Worm (Caenorhabditis elegans) whole organism, young adult: Measurements from ENCODE around the gene T28F3.11.

ENCODE experiments used
- F33H1.4 ChIP-seq: fragments of 200-800 bp; sonication (Bioruptor generic); IDR thresholded peaks from 2 replicates; pipeline ENCODE4 v1.3.6; 2022; ENCODE audit warnings: missing genetic modification reagents, missing genetic modification characterization, missing compliant biosample characterization
- F55B11.4 ChIP-seq: sonication (generic microtip); optimal IDR thresholded peaks from 2 replicates; lab custom pipeline; 2016; ENCODE audit warnings: missing compliant biosample characterization, missing genetic modification characterization, borderline replicate concordance; ENCODE audit not compliant: insufficient read depth
- K12H6.12 ChIP-seq: fragments of 200-800 bp; sonication (Bioruptor generic); optimal IDR thresholded peaks from 2 replicates; lab custom pipeline; 2018; ENCODE audit warnings: mild to moderate bottlenecking, missing genetic modification characterization, missing compliant biosample characterization
- Y53F4B.3 ChIP-seq: fragments of 200-800 bp; sonication (Bioruptor generic); IDR thresholded peaks from 2 replicates; pipeline ENCODE4 v1.3.6; 2022; ENCODE audit warnings: missing genetic modification reagents, missing genetic modification characterization, missing compliant biosample characterization
- Y95B8A.8 ChIP-seq: fragments of 200-800 bp; sonication (Bioruptor generic); IDR thresholded peaks from 2 replicates; pipeline ENCODE4 v1.3.6; 2022; ENCODE audit warnings: missing genetic modification reagents, missing genetic modification characterization, missing compliant biosample characterization
- akir-1 ChIP-seq: fragments of 200-800 bp; sonication (Bioruptor generic); optimal IDR thresholded peaks from 2 replicates; lab custom pipeline; 2018; ENCODE audit warnings: mild to moderate bottlenecking, missing genetic modification characterization, moderate library complexity, missing compliant biosample characterization
- ama-1 ChIP-seq, 3 experiments: fragments of 150-350 bp in 1 of 3; sonication (generic microtip) in 2 of 3; optimal IDR thresholded peaks; 2 replicates each; lab custom pipeline; 2014 to 2018; ENCODE audit warnings: missing biosample characterization in 2 of 3, missing genetic modification characterization in 2 of 3, missing genetic modification reagents in 2 of 3
- aptf-3 ChIP-seq: fragments of 200-800 bp; sonication (Bioruptor generic); IDR thresholded peaks from 2 replicates; pipeline ENCODE4 v1.3.6; 2022; ENCODE audit warnings: missing genetic modification characterization, missing compliant biosample characterization
- attf-6 ChIP-seq: fragments of 200-800 bp; sonication (Bioruptor generic); IDR thresholded peaks from 2 replicates; pipeline ENCODE4 v1.3.6; 2022; ENCODE audit warnings: missing genetic modification reagents, missing genetic modification characterization, missing compliant biosample characterization
- dox-1 ChIP-seq: fragments of 200-800 bp; sonication (Bioruptor generic); IDR thresholded peaks from 2 replicates; pipeline ENCODE4 v1.3.6; 2022; ENCODE audit warnings: missing genetic modification reagents, missing genetic modification characterization, missing compliant biosample characterization
- dpff-1 ChIP-seq: sonication (generic microtip); optimal IDR thresholded peaks from 2 replicates; lab custom pipeline; 2017; ENCODE audit warnings: mild to moderate bottlenecking, missing genetic modification characterization, missing compliant biosample characterization
- dpl-1 ChIP-seq: fragments of 150-350 bp; optimal IDR thresholded peaks from 2 replicates; lab custom pipeline; 2014; ENCODE audit warnings: missing biosample characterization, missing genetic modification reagents, missing genetic modification characterization
- ets-4 ChIP-seq: fragments of 200-800 bp; sonication (Bioruptor generic); optimal IDR thresholded peaks from 2 replicates; lab custom pipeline; 2018; ENCODE audit warnings: mild to moderate bottlenecking, missing genetic modification characterization, missing compliant biosample characterization
- hlh-12 ChIP-seq: sonication (generic microtip); optimal IDR thresholded peaks from 2 replicates; lab custom pipeline; 2016; ENCODE audit warnings: missing genetic modification characterization, missing compliant biosample characterization
- hrde-1 ChIP-seq: sonication (generic microtip); optimal IDR thresholded peaks from 2 replicates; lab custom pipeline; 2016; ENCODE audit warnings: missing genetic modification characterization, mild to moderate bottlenecking, missing compliant biosample characterization, moderate library complexity, missing genotype, missing genetic modification reagents, borderline replicate concordance
- let-526 ChIP-seq: fragments of 200-800 bp; sonication (Bioruptor generic); IDR thresholded peaks from 2 replicates; pipeline ENCODE4 v1.3.6; 2022; ENCODE audit warnings: missing genetic modification reagents, missing genetic modification characterization, missing compliant biosample characterization
- let-607 ChIP-seq, 2 experiments: fragments of 200-800 bp in 1 of 2; sonication (Bioruptor generic) in 1 of 2; sonication (generic microtip) in 1 of 2; optimal IDR thresholded peaks; 2 replicates each; lab custom pipeline; 2016 to 2018; ENCODE audit warnings: mild to moderate bottlenecking in 2 of 2, missing compliant biosample characterization in 2 of 2, missing genetic modification characterization in 2 of 2, moderate library complexity in 2 of 2, missing genotype in 1 of 2
- lir-1 ChIP-seq: fragments of 200-800 bp; sonication (Bioruptor generic); conservative IDR thresholded peaks from 2 replicates; pipeline ENCODE4 v1.3.6; 2022; ENCODE audit warnings: missing genetic modification reagents, missing genetic modification characterization, missing compliant biosample characterization
- lsy-27 ChIP-seq: sonication (generic microtip); optimal IDR thresholded peaks from 2 replicates; lab custom pipeline; 2017; ENCODE audit warnings: missing genetic modification characterization, mild to moderate bottlenecking, missing compliant biosample characterization, antibody characterized with exemption, missing genotype, borderline replicate concordance; ENCODE audit not compliant: insufficient read depth
- madf-3 ChIP-seq: fragments of 200-800 bp; sonication (Bioruptor generic); IDR thresholded peaks from 2 replicates; pipeline ENCODE4 v1.3.6; 2022; ENCODE audit warnings: missing genetic modification reagents, missing genetic modification characterization, missing compliant biosample characterization
- mes-4 ChIP-seq: sonication (generic microtip); optimal IDR thresholded peaks from 2 replicates; lab custom pipeline; 2016; ENCODE audit warnings: missing genotype, missing genetic modification characterization, missing compliant biosample characterization
- nhr-120 ChIP-seq: fragments of 200-800 bp; sonication (Bioruptor generic); IDR thresholded peaks from 2 replicates; pipeline ENCODE4 v1.3.6; 2022; ENCODE audit warnings: missing genetic modification characterization, missing compliant biosample characterization
- nhr-80 ChIP-seq: sonication (generic microtip); optimal IDR thresholded peaks from 2 replicates; lab custom pipeline; 2016; ENCODE audit warnings: missing genetic modification characterization, missing compliant biosample characterization
- nhr-90 ChIP-seq: sonication (generic microtip); optimal IDR thresholded peaks from 2 replicates; lab custom pipeline; 2016; ENCODE audit warnings: missing genotype, mild to moderate bottlenecking, missing genetic modification characterization, missing compliant biosample characterization
- pha-4 ChIP-seq: fragments of 150-350 bp; sonication (generic microtip); optimal IDR thresholded peaks from 2 replicates; lab custom pipeline; 2014; ENCODE audit warnings: missing biosample characterization, missing genetic modification reagents, missing genetic modification characterization
- repo-1 ChIP-seq: sonication (generic microtip); optimal IDR thresholded peaks from 2 replicates; lab custom pipeline; 2017; ENCODE audit warnings: mild to moderate bottlenecking, missing genetic modification characterization, missing compliant biosample characterization
- rpc-1 ChIP-seq, 2 experiments: fragments of 150-350 bp in 1 of 2; sonication (generic microtip) in 1 of 2; optimal IDR thresholded peaks; 2 replicates each; lab custom pipeline; 2014 to 2018; ENCODE audit warnings: missing biosample characterization in 1 of 2, missing genetic modification characterization in 1 of 2, missing genetic modification reagents in 1 of 2, missing genotype in 1 of 2
- sea-2 ChIP-seq: fragments of 200-800 bp; sonication (Bioruptor generic); IDR thresholded peaks from 2 replicates; pipeline ENCODE4 v1.3.6; 2022; ENCODE audit warnings: missing genetic modification characterization, missing compliant biosample characterization
- unc-130 ChIP-seq: sonication (generic microtip); optimal IDR thresholded peaks from 2 replicates; lab custom pipeline; 2016; ENCODE audit warnings: missing genetic modification reagents, missing genetic modification characterization, missing compliant biosample characterization
- zfh-2 ChIP-seq: fragments of 200-800 bp; sonication (Bioruptor generic); conservative IDR thresholded peaks from 2 replicates; pipeline ENCODE4 v1.3.6; 2022; ENCODE audit warnings: missing genetic modification reagents, missing genetic modification characterization, missing compliant biosample characterization
- zim-3 ChIP-seq: sonication (generic microtip); optimal IDR thresholded peaks from 2 replicates; lab custom pipeline; 2017; ENCODE audit warnings: mild to moderate bottlenecking, missing genetic modification characterization, moderate library complexity, missing compliant biosample characterization
- ztf-3 ChIP-seq: fragments of 200-800 bp; sonication (Bioruptor generic); optimal IDR thresholded peaks from 2 replicates; lab custom pipeline; 2018; ENCODE audit warnings: mild to moderate bottlenecking, missing genetic modification characterization, missing compliant biosample characterization

T28F3.11 gene

DNA sequence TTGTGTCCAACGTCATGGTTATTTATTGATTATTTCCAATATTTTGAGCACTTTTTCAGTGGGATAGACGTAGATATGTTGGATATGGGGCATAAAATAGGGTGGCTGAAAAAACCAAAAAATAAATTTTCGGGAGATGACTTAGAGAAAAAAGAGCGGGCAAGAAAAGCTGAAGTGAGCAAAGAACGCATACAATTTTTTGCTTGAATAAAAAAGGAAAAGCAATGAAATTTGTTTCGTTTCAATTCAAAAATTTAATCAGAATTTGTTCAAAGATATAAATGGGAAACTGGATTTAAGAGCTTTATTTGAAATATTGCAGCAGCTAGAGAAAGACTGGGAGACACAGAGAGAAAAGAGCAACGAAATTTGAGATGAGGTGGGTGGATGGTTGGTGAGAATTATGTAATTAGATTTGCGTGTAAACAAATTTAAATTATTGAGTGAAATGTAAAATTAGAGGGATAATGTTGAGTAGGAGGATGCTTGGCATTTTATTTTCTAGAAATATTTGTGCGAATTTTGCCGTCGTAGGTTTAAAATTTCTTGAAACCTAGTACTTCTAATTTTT, at the start of gene T28F3.11, which contains the start of gene slc-17.4:
TSS of gene T28F3.11 (minus strand) at position 51 of the 571 bp plus-strand sequence.
TSS of gene slc-17.4 (minus strand) at position 105 of the 571 bp plus-strand sequence.
- TF ChIP-seq akir-1 (no peak), sea-2 (GFP tag; lab: Robert Waterston, UW) (no peak), dpff-1 (tag; lab: Kevin White, UChicago) (no peak), ama-1 (optimal IDR thresholded peaks at IDR 0.05; lab: Kevin White, UChicago) (no peak), ama-1 (GFP tag; optimal IDR thresholded peaks at IDR 0.05; lab: Kevin White, UChicago) (no peak), aptf-3 (GFP tag; lab: Robert Waterston, UW) (no peak), K12H6.12 (tag; lab: Kevin White, UChicago) (no peak), dox-1 (GFP tag; lab: Robert Waterston, UW) (no peak), attf-6 (no peak), Y95B8A.8 (GFP tag; lab: Robert Waterston, UW) (no peak), ets-4 (GFP tag; lab: Kevin White, UChicago) (no peak)

DNA sequence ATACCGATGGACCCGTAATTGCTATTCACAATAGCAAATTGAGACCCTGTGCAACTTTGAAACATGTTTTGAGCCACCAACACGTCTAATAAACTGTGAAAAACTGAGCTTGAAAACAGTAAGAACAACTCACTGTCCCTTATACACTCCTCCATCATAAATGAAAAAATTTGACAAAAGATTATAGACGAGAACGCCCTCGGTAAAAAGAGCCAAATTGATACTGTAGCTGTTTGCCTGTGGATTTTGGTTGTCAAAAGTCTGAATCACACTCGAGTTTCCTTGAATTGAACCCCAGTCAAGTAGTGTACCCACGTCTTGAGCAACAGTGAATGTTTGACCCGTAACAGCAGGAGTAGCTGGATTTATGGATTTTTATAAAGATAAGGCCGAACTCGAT, 49.6 kb upstream of the T28F3.11 start:
- TF ChIP-seq hrde-1 (tag; lab: Kevin White, UChicago) (no peak), rpc-1 (optimal IDR thresholded peaks at IDR 0.05; lab: Kevin White, UChicago) (no peak), rpc-1 (tag; optimal IDR thresholded peaks at IDR 0.05; lab: Kevin White, UChicago) (no peak), unc-130 (GFP tag; lab: Kevin White, UChicago) (no peak), zfh-2 (GFP tag; lab: Robert Waterston, UW) (no peak), ztf-3 (GFP tag; lab: Kevin White, UChicago) (no peak), madf-3 (GFP tag; lab: Robert Waterston, UW) (no peak), mes-4 (tag; lab: Kevin White, UChicago) (no peak), lir-1 (GFP tag; lab: Robert Waterston, UW) (no peak), F33H1.4 (no peak), Y95B8A.8 (GFP tag; lab: Robert Waterston, UW) (no peak), K12H6.12 (tag; lab: Kevin White, UChicago) (no peak), nhr-90 (no peak), pha-4 (tag; lab: Kevin White, UChicago) (no peak), zim-3 (no peak), lsy-27 (tag; lab: Kevin White, UChicago) (no peak), let-607 (tag; optimal IDR thresholded peaks at IDR 0.05; lab: Kevin White, UChicago) (no peak)

- TF ChIP-seq sea-2 (GFP tag; lab: Robert Waterston, UW) (no peak), repo-1 (tag; lab: Kevin White, UChicago) (no peak), nhr-80 (tag; lab: Kevin White, UChicago) (peak; percentile 60), Y53F4B.3 (GFP tag; lab: Robert Waterston, UW) (no peak), akir-1 (no peak), let-526 (GFP tag; lab: Robert Waterston, UW) (no peak), hlh-12 (tag; lab: Kevin White, UChicago) (no peak)
Measured at ce11 chrIV:17338920-17339510, 47.5 kb upstream of the T28F3.11 start, which contains the start of gene C49C3.10. C49C3.10 (minus strand) TSS chrIV:17338970.

DNA sequence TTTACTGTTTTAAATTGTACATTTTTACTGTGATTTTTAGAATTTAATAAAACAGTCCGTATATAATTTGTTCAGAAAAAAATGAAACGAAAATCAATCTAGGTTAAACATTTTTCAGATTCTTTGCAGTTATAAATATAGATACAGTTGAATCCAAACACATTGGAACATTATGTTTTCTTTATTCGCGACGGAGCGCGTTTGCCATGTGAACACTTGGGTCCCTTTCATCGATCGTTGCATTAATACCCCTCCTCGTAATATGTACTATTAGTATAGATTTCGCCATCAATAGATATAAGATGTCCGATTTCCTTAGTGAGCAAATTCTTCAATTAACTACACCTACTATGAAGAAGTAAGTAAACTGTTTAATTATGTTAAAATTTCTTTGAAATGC, 43.6 kb upstream of the T28F3.11 start, which contains the start of gene C49C3.8:
TSS of gene C49C3.8 (plus strand) at position 173 of the 400 bp plus-strand sequence.
- TF ChIP-seq dpl-1 (GFP tag; lab: Kevin White, UChicago) (no peak), F55B11.4 (tag; lab: Kevin White, UChicago) (no peak), nhr-120 (GFP tag; lab: Robert Waterston, UW) (no peak), ztf-3 (GFP tag; lab: Kevin White, UChicago) (no peak)
- TF ChIP-seq, all 124 proteins: peak for 0
